Worm (Caenorhabditis elegans) whole organism, late embryonic: ENCODE data around the gene col-187.

Experiments used
- lim-6 ChIP-seq: sonication (generic microtip); optimal IDR thresholded peaks from 2 replicates; lab custom pipeline; 2016; ENCODE audit warnings: missing genetic modification characterization, missing compliant biosample characterization
- npax-4 ChIP-seq: sonication (generic microtip); optimal IDR thresholded peaks from 2 replicates; lab custom pipeline; 2016; ENCODE audit warnings: missing genetic modification characterization, missing compliant biosample characterization

DNA sequence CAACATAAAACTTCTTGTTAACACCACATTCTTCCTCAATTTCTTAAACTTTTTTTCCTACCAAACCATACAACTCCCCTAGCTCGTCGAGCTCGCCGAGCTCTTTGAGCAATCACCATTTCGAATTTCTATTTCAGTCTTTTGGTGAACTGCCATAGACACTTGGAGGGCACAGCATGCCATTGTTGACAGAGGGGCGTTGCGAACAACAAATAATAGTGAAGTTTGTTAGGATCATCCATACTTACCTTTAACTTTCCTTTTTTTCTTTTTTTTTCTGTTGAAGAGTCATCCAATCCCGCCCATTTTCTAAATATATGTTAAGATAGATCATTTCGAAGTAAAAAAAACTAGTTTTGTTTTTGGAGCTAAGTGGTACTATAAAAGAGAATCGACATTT, 9.3 kb downstream of the col-187 start, which contains the start of gene idpp-14:
- TF ChIP-seq lim-6 (no peak), npax-4 (tag; lab: Kevin White, UChicago) (no peak)
